Fruit fly (Drosophila melanogaster) whole organism, embryonic: ENCODE measurements around the gene Cyp313b1.
A peak's percentile ranks its signal among the peaks of the same experiment; 100 is the strongest.

Source experiments
- CG12155 ChIP-seq: fragments of 200-800 bp; sonication (Bioruptor generic); optimal IDR thresholded peaks from 3 replicates; lab custom pipeline; 2016; ENCODE audit warnings: missing biosample characterization, missing genetic modification characterization
- CG12659 ChIP-seq: fragments of 200-800 bp; sonication (Bioruptor generic); optimal IDR thresholded peaks from 3 replicates; lab custom pipeline; 2017; ENCODE audit warnings: mild to moderate bottlenecking, missing biosample characterization, missing genetic modification reagents, missing genetic modification characterization
- CG12744 ChIP-seq: fragments of 200-800 bp; sonication (Bioruptor generic); optimal IDR thresholded peaks from 2 replicates; lab custom pipeline; 2016; ENCODE audit warnings: missing biosample characterization, missing genetic modification characterization
- CG13123 ChIP-seq: fragments of 200-800 bp; sonication (Bioruptor generic); optimal IDR thresholded peaks from 2 replicates; lab custom pipeline; 2016; ENCODE audit warnings: missing biosample characterization, missing genetic modification characterization
- CG13624 ChIP-seq: fragments of 200-800 bp; sonication (Bioruptor generic); optimal IDR thresholded peaks from 2 replicates; lab custom pipeline; 2016; ENCODE audit warnings: missing biosample characterization, missing genetic modification characterization
- CG14667 ChIP-seq: fragments of 200-800 bp; sonication (Bioruptor generic); IDR thresholded peaks from 2 replicates; pipeline ENCODE4 v1.3.6; 2022; ENCODE audit warnings: missing biosample characterization, missing genetic modification characterization
- CG1602 ChIP-seq: fragments of 200-800 bp; sonication (Bioruptor generic); optimal IDR thresholded peaks from 3 replicates; lab custom pipeline; 2016; ENCODE audit warnings: missing biosample characterization, missing genetic modification characterization
- CG1603 ChIP-seq: fragments of 200-800 bp; sonication (Bioruptor generic); optimal IDR thresholded peaks from 2 replicates; lab custom pipeline; 2019; ENCODE audit warnings: missing biosample characterization, mild to moderate bottlenecking, missing genetic modification characterization, moderate library complexity
- CG17186 ChIP-seq: fragments of 200-800 bp; sonication (Bioruptor generic); optimal IDR thresholded peaks from 3 replicates; lab custom pipeline; 2017; ENCODE audit warnings: missing biosample characterization, missing genetic modification reagents, missing genetic modification characterization
- CG17361 ChIP-seq: fragments of 200-800 bp; sonication (Bioruptor generic); IDR thresholded peaks from 3 replicates; pipeline ENCODE4 v1.3.6; 2022; ENCODE audit warnings: missing biosample characterization, missing genetic modification characterization
- CG18011 ChIP-seq: fragments of 200-800 bp; sonication (Bioruptor generic); optimal IDR thresholded peaks from 2 replicates; lab custom pipeline; 2017; ENCODE audit warnings: missing biosample characterization, missing genetic modification characterization, mild to moderate bottlenecking, moderate library complexity, missing genotype
- CG18764 ChIP-seq: fragments of 200-800 bp; sonication (Bioruptor generic); optimal IDR thresholded peaks from 3 replicates; lab custom pipeline; 2016; ENCODE audit warnings: missing biosample characterization, missing genetic modification characterization
- CG2129 ChIP-seq: fragments of 200-800 bp; sonication (Bioruptor generic); IDR thresholded peaks from 2 replicates; pipeline ENCODE4 v1.3.6; 2022; ENCODE audit warnings: missing biosample characterization, missing genetic modification characterization; ENCODE audit not compliant: partially characterized antibody
- CG2889 ChIP-seq: fragments of 200-800 bp; sonication (Bioruptor generic); IDR thresholded peaks from 3 replicates; pipeline ENCODE4 v1.3.6; 2022; ENCODE audit warnings: missing biosample characterization, missing genetic modification characterization
- CG30020 ChIP-seq: fragments of 200-800 bp; optimal IDR thresholded peaks from 2 replicates; lab custom pipeline; 2019; ENCODE audit warnings: missing biosample characterization, mild to moderate bottlenecking, missing genetic modification characterization, moderate library complexity
- CG3065 ChIP-seq: fragments of 200-800 bp; sonication (Bioruptor generic); optimal IDR thresholded peaks from 2 replicates; lab custom pipeline; 2016; ENCODE audit warnings: missing biosample characterization, missing genetic modification characterization
- CG3726 ChIP-seq: fragments of 200-800 bp; sonication (Bioruptor generic); IDR thresholded peaks from 3 replicates; pipeline ENCODE4, ENCODE4 v1.3.6; 2022; ENCODE audit warnings: missing biosample characterization, missing genetic modification characterization
- CG6175 ChIP-seq: fragments of 200-800 bp; sonication (Bioruptor generic); IDR thresholded peaks from 3 replicates; pipeline ENCODE4 v1.3.6; 2022; ENCODE audit warnings: missing biosample characterization, missing genetic modification characterization
- CG7745 ChIP-seq: fragments of 200-800 bp; sonication (Bioruptor generic); optimal IDR thresholded peaks from 2 replicates; lab custom pipeline; 2018; ENCODE audit warnings: missing biosample characterization, mild to moderate bottlenecking, missing genetic modification characterization, moderate library complexity
- CG9797 ChIP-seq: fragments of 200-800 bp; sonication (Bioruptor generic); optimal IDR thresholded peaks from 3 replicates; lab custom pipeline; 2018; ENCODE audit warnings: missing biosample characterization, mild to moderate bottlenecking, missing genetic modification characterization
- D ChIP-seq, 2 experiments: fragments of 200-800 bp in 1 of 2; fragments of >200 bp in 1 of 2; sonication (Bioruptor generic) in 1 of 2; optimal IDR thresholded peaks; 2 replicates in 1 of 2; 3 replicates in 1 of 2; lab custom pipeline; 2017; ENCODE audit warnings: mild to moderate bottlenecking in 1 of 2, missing biosample characterization in 1 of 2, missing genetic modification characterization in 1 of 2, missing genetic modification reagents in 1 of 2
- Dek ChIP-seq: fragments of 200-800 bp; sonication (Bioruptor generic); optimal IDR thresholded peaks from 3 replicates; lab custom pipeline; 2019; ENCODE audit warnings: missing biosample characterization, mild to moderate bottlenecking, missing genetic modification characterization, moderate library complexity
- Dip3 ChIP-seq: fragments of 200-800 bp; sonication (Bioruptor generic); optimal IDR thresholded peaks from 3 replicates; lab custom pipeline; 2016; ENCODE audit warnings: missing biosample characterization, missing genetic modification characterization
- Dref ChIP-seq: fragments of 200-800 bp; sonication (Bioruptor generic); IDR thresholded peaks from 2 replicates; pipeline ENCODE4 v1.3.6; 2022; ENCODE audit warnings: missing biosample characterization, missing genetic modification characterization
- HmgD ChIP-seq: fragments of 200-800 bp; sonication (Bioruptor generic); optimal IDR thresholded peaks from 3 replicates; lab custom pipeline; 2016; ENCODE audit warnings: missing biosample characterization, missing genetic modification characterization
- Lhr ChIP-seq: fragments of 200-800 bp; sonication (Bioruptor generic); optimal IDR thresholded peaks from 3 replicates; lab custom pipeline; 2017; ENCODE audit warnings: mild to moderate bottlenecking, missing biosample characterization, missing genetic modification reagents, missing genetic modification characterization
- Lim3 ChIP-seq: fragments of 200-800 bp; sonication (Bioruptor generic); IDR thresholded peaks from 2 replicates; pipeline ENCODE4 v1.3.6; 2022; ENCODE audit warnings: missing biosample characterization, missing genetic modification characterization
- MTF-1 ChIP-seq: fragments of 200-800 bp; sonication (Bioruptor generic); optimal IDR thresholded peaks from 2 replicates; lab custom pipeline; 2018; ENCODE audit warnings: missing biosample characterization, mild to moderate bottlenecking, missing genetic modification characterization, borderline replicate concordance
- Mrtf ChIP-seq: fragments of 200-800 bp; sonication (Bioruptor generic); IDR thresholded peaks from 3 replicates; pipeline ENCODE4 v1.3.6; 2022; ENCODE audit warnings: missing biosample characterization, missing genetic modification characterization
- Optix ChIP-seq: fragments of 200-800 bp; sonication (Bioruptor generic); IDR thresholded peaks from 3 replicates; pipeline ENCODE4 v1.3.6; 2022; ENCODE audit warnings: missing biosample characterization, missing genetic modification characterization
- Ravus ChIP-seq: fragments of 200-800 bp; sonication (Bioruptor generic); IDR thresholded peaks from 2 replicates; pipeline ENCODE4 v1.3.6; 2022; ENCODE audit warnings: missing biosample characterization, missing genetic modification characterization
- Rfx ChIP-seq: fragments of 200-800 bp; sonication (Bioruptor generic); IDR thresholded peaks from 2 replicates; pipeline ENCODE4 v1.3.6; 2022; ENCODE audit warnings: missing biosample characterization, missing genetic modification characterization
- Rx ChIP-seq: fragments of 200-800 bp; sonication (Bioruptor generic); IDR thresholded peaks from 2 replicates; pipeline ENCODE4 v1.3.6; 2022; ENCODE audit warnings: missing biosample characterization, missing genetic modification characterization
- Six4 ChIP-seq: fragments of 200-800 bp; sonication (Bioruptor generic); optimal IDR thresholded peaks from 2 replicates; lab custom pipeline; 2016; ENCODE audit warnings: missing biosample characterization, missing genetic modification characterization
- al ChIP-seq: fragments of 200-800 bp; sonication (Bioruptor generic); IDR thresholded peaks from 2 replicates; pipeline ENCODE4 v1.3.6; 2022; ENCODE audit warnings: missing biosample characterization, missing genetic modification characterization
- az2 ChIP-seq: fragments of 200-800 bp; sonication (Bioruptor generic); optimal IDR thresholded peaks from 3 replicates; lab custom pipeline; 2016; ENCODE audit warnings: missing biosample characterization, missing genetic modification characterization
- cas ChIP-seq: fragments of 200-800 bp; sonication (Bioruptor generic); IDR thresholded peaks from 2 replicates; pipeline ENCODE4 v1.3.6; 2022; ENCODE audit warnings: missing biosample characterization, missing genetic modification characterization
- dimm ChIP-seq: fragments of 200-800 bp; sonication (Bioruptor generic); IDR thresholded peaks from 2 replicates; pipeline ENCODE4 v1.3.6; 2022; ENCODE audit warnings: missing biosample characterization, missing genetic modification characterization
- dmrt99B ChIP-seq: fragments of 200-800 bp; sonication (Bioruptor generic); optimal IDR thresholded peaks from 2 replicates; lab custom pipeline; 2018; ENCODE audit warnings: missing biosample characterization, mild to moderate bottlenecking, missing genetic modification characterization, moderate library complexity
- dysf ChIP-seq: fragments of 200-800 bp; sonication (Bioruptor generic); IDR thresholded peaks from 3 replicates; pipeline ENCODE4 v1.3.6; 2022; ENCODE audit warnings: missing biosample characterization, missing genetic modification characterization
- gsb ChIP-seq: fragments of 200-800 bp; sonication (Bioruptor generic); IDR thresholded peaks from 2 replicates; pipeline ENCODE4 v1.3.6; 2022; ENCODE audit warnings: missing biosample characterization, missing genetic modification characterization
- gsb-n ChIP-seq: fragments of 200-800 bp; sonication (Bioruptor generic); optimal IDR thresholded peaks from 3 replicates; lab custom pipeline; 2018; ENCODE audit warnings: missing biosample characterization, mild to moderate bottlenecking, missing genetic modification characterization
- inv ChIP-seq: fragments of 200-800 bp; sonication (Bioruptor generic); IDR thresholded peaks from 2 replicates; pipeline ENCODE4 v1.3.6; 2022; ENCODE audit warnings: missing biosample characterization, missing genetic modification characterization; ENCODE audit not compliant: partially characterized antibody
- luna ChIP-seq: fragments of 200-800 bp; sonication (Bioruptor generic); optimal IDR thresholded peaks from 2 replicates; lab custom pipeline; 2016; ENCODE audit warnings: missing biosample characterization, missing genetic modification characterization
- repo ChIP-seq: fragments of 200-800 bp; sonication (Bioruptor generic); optimal IDR thresholded peaks from 2 replicates; lab custom pipeline; 2016; ENCODE audit warnings: missing biosample characterization, missing genetic modification characterization
- row ChIP-seq: fragments of 200-800 bp; sonication (Bioruptor generic); IDR thresholded peaks from 3 replicates; pipeline ENCODE4 v1.3.6; 2022; ENCODE audit warnings: missing biosample characterization, missing genetic modification characterization
- run ChIP-seq: fragments of 200-800 bp; sonication (Bioruptor generic); optimal IDR thresholded peaks from 3 replicates; lab custom pipeline; 2018; ENCODE audit warnings: missing biosample characterization, mild to moderate bottlenecking, missing genetic modification characterization
- yki ChIP-seq: fragments of >200 bp; optimal IDR thresholded peaks from 3 replicates; lab custom pipeline; 2018
- zen ChIP-seq: fragments of 200-800 bp; sonication (Bioruptor generic); optimal IDR thresholded peaks from 3 replicates; lab custom pipeline; 2018; ENCODE audit warnings: missing biosample characterization, mild to moderate bottlenecking, missing genetic modification characterization, moderate library complexity
- zf30C ChIP-seq: fragments of 200-800 bp; sonication (Bioruptor generic); optimal IDR thresholded peaks from 3 replicates; lab custom pipeline; 2018; ENCODE audit warnings: missing biosample characterization, mild to moderate bottlenecking, missing genetic modification characterization

Cyp313b1 gene

dm6 chr3R:8659907-8660660 is 14.6 kb upstream of the Cyp313b1 start (continued):
- TF ChIP-seq Optix (GFP tag; lab: Robert Waterston, UW) (no peak), CG3726 (GFP tag; lab: Robert Waterston, UW) (no peak), Rfx (GFP tag; lab: Robert Waterston, UW) (peak; percentile 83), CG12744 (GFP tag; lab: Kevin White, UChicago) (no peak), CG1603 (peak; percentile 94), Dip3 (GFP tag; lab: Kevin White, UChicago) (peak; percentile 27), Lim3 (GFP tag; lab: Robert Waterston, UW) (no peak), zen (peak; percentile 50), CG2129 (GFP tag; lab: Robert Waterston, UW) (peak; percentile 59), CG1602 (GFP tag; lab: Kevin White, UChicago) (no peak), repo (GFP tag; lab: Kevin White, UChicago) (no peak), al (no peak), CG7745 (tag; lab: Kevin White, UChicago) (no peak), gsb (GFP tag; lab: Robert Waterston, UW) (no peak), Dek (tag; lab: Kevin White, UChicago) (peak; percentile 15), CG13123 (no peak), dysf (peak; percentile 51; the same call in 2 of the 3 replicates), run (tag; lab: Kevin White, UChicago) (peak; percentile 41), CG9797 (GFP tag; lab: Kevin White, UChicago) (peak; percentile 78), CG13624 (peak; percentile 73), CG30020 (tag; lab: Kevin White, UChicago) (peak; percentile 42), CG2889 (no peak), luna (GFP tag; lab: Kevin White, UChicago) (peak; percentile 5), az2 (GFP tag; lab: Kevin White, UChicago) (no peak), cas (no peak), gsb-n (tag; lab: Kevin White, UChicago) (peak; percentile 77), CG14667 (GFP tag; lab: Robert Waterston, UW) (no peak), MTF-1 (GFP tag; lab: Kevin White, UChicago) (peak; percentile 71), Ravus (GFP tag; lab: Robert Waterston, UW) (no peak), CG17361 (GFP tag; lab: Robert Waterston, UW) (peak; percentile 39; the same call in 1 of the 3 replicates), D (optimal IDR thresholded peaks at IDR 0.05; lab: Kevin White, UChicago) (no peak), D (GFP tag; optimal IDR thresholded peaks at IDR 0.05; lab: Kevin White, UChicago) (no peak), dmrt99B (no peak), zf30C (GFP tag; lab: Kevin White, UChicago) (peak; percentile 50), Dref (peak; percentile 99), CG18764 (GFP tag; lab: Kevin White, UChicago) (peak; percentile 16), dimm (GFP tag; lab: Robert Waterston, UW) (no peak), CG18011 (GFP tag; lab: Kevin White, UChicago) (peak; percentile 22), inv (GFP tag; lab: Robert Waterston, UW) (peak; percentile 87), Six4 (GFP tag; lab: Kevin White, UChicago) (no peak), yki (lab: Kevin White, UChicago) (no peak), HmgD (GFP tag; lab: Kevin White, UChicago) (peak; percentile 95), Mrtf (GFP tag; lab: Robert Waterston, UW) (no peak), CG12155 (peak; percentile 81), Rx (no peak), row (GFP tag; lab: Robert Waterston, UW) (peak; percentile 55), CG17186 (peak; percentile 87), Lhr (GFP tag; lab: Kevin White, UChicago) (peak; percentile 90), CG6175 (GFP tag; lab: Robert Waterston, UW) (no peak), CG12659 (GFP tag; lab: Kevin White, UChicago) (peak; percentile 84), CG3065 (peak; percentile 45)
